Fruit fly (Drosophila melanogaster) whole organism, embryonic: ENCODE measurements around the gene djl.
A peak's percentile ranks its signal among the peaks of the same experiment; 100 is the strongest.

ENCODE experiments used
- Atf3 ChIP-seq: fragments of 200-800 bp; sonication (Bioruptor generic); optimal IDR thresholded peaks from 3 replicates; lab custom pipeline; 2016; ENCODE audit warnings: missing biosample characterization, missing genetic modification characterization
- B-H1 ChIP-seq: fragments of 200-800 bp; sonication (Bioruptor generic); IDR thresholded peaks from 3 replicates; pipeline ENCODE4 v1.3.6; 2022; ENCODE audit warnings: missing biosample characterization, missing genetic modification characterization
- CG10209 ChIP-seq: fragments of 200-800 bp; sonication (Bioruptor generic); optimal IDR thresholded peaks from 3 replicates; lab custom pipeline; 2017; ENCODE audit warnings: missing biosample characterization, mild to moderate bottlenecking, missing genetic modification characterization, missing genetic modification reagents
- CG12155 ChIP-seq: fragments of 200-800 bp; sonication (Bioruptor generic); optimal IDR thresholded peaks from 3 replicates; lab custom pipeline; 2016; ENCODE audit warnings: missing biosample characterization, missing genetic modification characterization
- CG12769 ChIP-seq: fragments of 200-800 bp; sonication (Bioruptor generic); optimal IDR thresholded peaks from 2 replicates; lab custom pipeline; 2019; ENCODE audit warnings: missing biosample characterization, mild to moderate bottlenecking, missing genetic modification characterization, moderate library complexity
- CG1603 ChIP-seq: fragments of 200-800 bp; sonication (Bioruptor generic); optimal IDR thresholded peaks from 2 replicates; lab custom pipeline; 2019; ENCODE audit warnings: missing biosample characterization, mild to moderate bottlenecking, missing genetic modification characterization, moderate library complexity
- CG16779 ChIP-seq: fragments of 200-800 bp; sonication (Bioruptor generic); IDR thresholded peaks from 2 replicates; pipeline ENCODE4 v1.3.6; 2022; ENCODE audit warnings: missing biosample characterization, missing genetic modification characterization
- CG18476 ChIP-seq: fragments of 200-800 bp; sonication (Bioruptor generic); optimal IDR thresholded peaks from 2 replicates; lab custom pipeline; 2016; ENCODE audit warnings: missing biosample characterization, mild to moderate bottlenecking, missing genetic modification characterization
- CG2889 ChIP-seq: fragments of 200-800 bp; sonication (Bioruptor generic); IDR thresholded peaks from 3 replicates; pipeline ENCODE4 v1.3.6; 2022; ENCODE audit warnings: missing biosample characterization, missing genetic modification characterization
- CG31388 ChIP-seq: fragments of 200-800 bp; sonication (Bioruptor generic); optimal IDR thresholded peaks from 2 replicates; lab custom pipeline; 2016; ENCODE audit warnings: missing biosample characterization, missing genetic modification characterization
- CG3163 ChIP-seq: fragments of 200-800 bp; sonication (Bioruptor generic); optimal IDR thresholded peaks from 3 replicates; lab custom pipeline; 2016; ENCODE audit warnings: missing biosample characterization, missing genetic modification characterization
- CG32767 ChIP-seq: fragments of 200-800 bp; sonication (Bioruptor generic); IDR thresholded peaks from 2 replicates; pipeline ENCODE4 v1.3.6; 2022; ENCODE audit warnings: missing biosample characterization, missing genetic modification characterization
- CG6813 ChIP-seq: fragments of 200-800 bp; sonication (Bioruptor generic); optimal IDR thresholded peaks from 2 replicates; lab custom pipeline; 2017; ENCODE audit warnings: missing biosample characterization, missing genetic modification characterization, mild to moderate bottlenecking, moderate library complexity, missing genetic modification reagents
- CG7271 ChIP-seq: fragments of 200-800 bp; sonication (Bioruptor generic); optimal IDR thresholded peaks from 2 replicates; lab custom pipeline; 2018; ENCODE audit warnings: missing biosample characterization, mild to moderate bottlenecking, missing genetic modification characterization, moderate library complexity
- D19A ChIP-seq: fragments of 200-800 bp; optimal IDR thresholded peaks from 3 replicates; lab custom pipeline; 2019; ENCODE audit warnings: missing biosample characterization, mild to moderate bottlenecking, missing genetic modification characterization, moderate library complexity
- D19B ChIP-seq: fragments of 200-800 bp; sonication (Bioruptor generic); optimal IDR thresholded peaks from 2 replicates; lab custom pipeline; 2017; ENCODE audit warnings: missing biosample characterization, mild to moderate bottlenecking, missing genetic modification characterization
- Dbx ChIP-seq: fragments of 200-800 bp; sonication (Bioruptor generic); IDR thresholded peaks from 3 replicates; pipeline ENCODE4 v1.3.6; 2022; ENCODE audit warnings: missing biosample characterization, missing genetic modification characterization
- Dip3 ChIP-seq: fragments of 200-800 bp; sonication (Bioruptor generic); optimal IDR thresholded peaks from 3 replicates; lab custom pipeline; 2016; ENCODE audit warnings: missing biosample characterization, missing genetic modification characterization
- Dll ChIP-seq: fragments of 200-800 bp; sonication (Bioruptor generic); IDR thresholded peaks from 4 replicates; pipeline ENCODE4 v1.3.6; 2022; ENCODE audit warnings: missing biosample characterization, missing genetic modification characterization; ENCODE audit not compliant: partially characterized antibody
- E2f1 ChIP-seq: fragments of 200-800 bp; sonication (Bioruptor generic); IDR thresholded peaks from 2 replicates; pipeline ENCODE4 v1.3.6; 2022; ENCODE audit warnings: missing biosample characterization, missing genetic modification characterization
- Hr39 ChIP-seq: fragments of >200 bp; optimal IDR thresholded peaks from 2 replicates; lab custom pipeline; 2017
- Lim3 ChIP-seq: fragments of 200-800 bp; sonication (Bioruptor generic); IDR thresholded peaks from 2 replicates; pipeline ENCODE4 v1.3.6; 2022; ENCODE audit warnings: missing biosample characterization, missing genetic modification characterization
- MTF-1 ChIP-seq: fragments of 200-800 bp; sonication (Bioruptor generic); optimal IDR thresholded peaks from 2 replicates; lab custom pipeline; 2018; ENCODE audit warnings: missing biosample characterization, mild to moderate bottlenecking, missing genetic modification characterization, borderline replicate concordance
- Myb ChIP-seq: fragments of 200-800 bp; sonication (Bioruptor generic); optimal IDR thresholded peaks from 2 replicates; lab custom pipeline; 2016; ENCODE audit warnings: missing biosample characterization, missing genetic modification characterization
- Nf-YC ChIP-seq: fragments of 200-800 bp; optimal IDR thresholded peaks from 3 replicates; lab custom pipeline; 2019; ENCODE audit warnings: missing biosample characterization, mild to moderate bottlenecking, missing genetic modification characterization, moderate library complexity
- Opbp ChIP-seq: fragments of 200-800 bp; sonication (Bioruptor generic); IDR thresholded peaks from 3 replicates; pipeline ENCODE4 v1.3.6; 2022; ENCODE audit warnings: missing biosample characterization, missing genetic modification characterization; ENCODE audit not compliant: partially characterized antibody
- Rfx ChIP-seq: fragments of 200-800 bp; sonication (Bioruptor generic); IDR thresholded peaks from 2 replicates; pipeline ENCODE4 v1.3.6; 2022; ENCODE audit warnings: missing biosample characterization, missing genetic modification characterization
- Sry-δ ChIP-seq: fragments of 200-800 bp; sonication (Bioruptor generic); optimal IDR thresholded peaks from 2 replicates; lab custom pipeline; 2016; ENCODE audit warnings: missing biosample characterization, missing genetic modification characterization
- abd-A ChIP-seq: fragments of 200-800 bp; sonication (Bioruptor generic); optimal IDR thresholded peaks from 3 replicates; lab custom pipeline; 2019; ENCODE audit warnings: missing biosample characterization, mild to moderate bottlenecking, missing genetic modification characterization, moderate library complexity
- bigmax ChIP-seq: fragments of 200-800 bp; sonication (Bioruptor generic); optimal IDR thresholded peaks from 2 replicates; lab custom pipeline; 2018; ENCODE audit warnings: missing biosample characterization, mild to moderate bottlenecking, missing genetic modification characterization
- danr ChIP-seq: fragments of 200-800 bp; sonication (Bioruptor generic); IDR thresholded peaks from 2 replicates; pipeline ENCODE4 v1.3.6; 2022; ENCODE audit warnings: missing biosample characterization, missing genetic modification characterization
- dmrt11E ChIP-seq: fragments of 200-800 bp; sonication (Bioruptor generic); optimal IDR thresholded peaks from 3 replicates; lab custom pipeline; 2018; ENCODE audit warnings: missing biosample characterization, mild to moderate bottlenecking, missing genetic modification characterization, moderate library complexity
- gcm ChIP-seq: fragments of 200-800 bp; sonication (Bioruptor generic); optimal IDR thresholded peaks from 2 replicates; lab custom pipeline; 2019; ENCODE audit warnings: missing biosample characterization, mild to moderate bottlenecking, missing genetic modification characterization, moderate library complexity
- grn ChIP-seq: fragments of 200-800 bp; sonication (Bioruptor generic); optimal IDR thresholded peaks from 3 replicates; lab custom pipeline; 2017; ENCODE audit warnings: missing biosample characterization, missing genetic modification characterization
- h ChIP-seq: fragments of >200 bp; optimal IDR thresholded peaks from 2 replicates; lab custom pipeline; 2017
- hkb ChIP-seq, 2 experiments: fragments of 200-800 bp in 1 of 2; fragments of >200 bp in 1 of 2; sonication (Bioruptor generic) in 1 of 2; IDR thresholded peaks in 1 of 2; optimal IDR thresholded peaks in 1 of 2; 2 replicates each; pipeline versions ENCODE4 v1.3.6 to Lab custom; 2017 to 2022; ENCODE audit warnings: missing biosample characterization in 1 of 2, missing genetic modification characterization in 1 of 2
- jumu ChIP-seq: fragments of 200-800 bp; sonication (Bioruptor generic); optimal IDR thresholded peaks from 3 replicates; lab custom pipeline; 2016; ENCODE audit warnings: missing biosample characterization, missing genetic modification characterization
- kay ChIP-seq: fragments of 200-800 bp; sonication (Bioruptor generic); optimal IDR thresholded peaks from 2 replicates; lab custom pipeline; 2016; ENCODE audit warnings: missing biosample characterization, missing genetic modification characterization
- ken ChIP-seq: fragments of 200-800 bp; sonication (Bioruptor generic); IDR thresholded peaks from 3 replicates; pipeline ENCODE4 v1.3.6; 2022; ENCODE audit warnings: missing biosample characterization, missing genetic modification characterization
- klu ChIP-seq: fragments of 200-800 bp; sonication (Bioruptor generic); IDR thresholded peaks from 2 replicates; pipeline ENCODE4 v1.3.6; 2022; ENCODE audit warnings: missing biosample characterization, missing genetic modification characterization
- nerfin-1 ChIP-seq: fragments of 200-800 bp; sonication (Bioruptor generic); optimal IDR thresholded peaks from 3 replicates; lab custom pipeline; 2019; ENCODE audit warnings: missing biosample characterization, mild to moderate bottlenecking, missing genetic modification characterization, moderate library complexity
- nerfin-2 ChIP-seq: fragments of 200-800 bp; sonication (Bioruptor generic); IDR thresholded peaks from 2 replicates; pipeline ENCODE4 v1.3.6; 2022; ENCODE audit warnings: missing biosample characterization, missing genetic modification characterization; ENCODE audit not compliant: partially characterized antibody
- onecut ChIP-seq: fragments of 200-800 bp; sonication (Bioruptor generic); IDR thresholded peaks from 2 replicates; pipeline ENCODE4 v1.3.6; 2022; ENCODE audit warnings: missing biosample characterization, missing genetic modification characterization
- otp ChIP-seq: fragments of 200-800 bp; sonication (Bioruptor generic); IDR thresholded peaks from 3 replicates; pipeline ENCODE4, ENCODE4 v1.3.6; 2022; ENCODE audit warnings: missing biosample characterization, missing genetic modification characterization
- rib ChIP-seq: fragments of 200-800 bp; sonication (Bioruptor generic); IDR thresholded peaks from 2 replicates; pipeline ENCODE4 v1.3.6; 2022; ENCODE audit warnings: missing biosample characterization, missing genetic modification characterization
- row ChIP-seq: fragments of 200-800 bp; sonication (Bioruptor generic); IDR thresholded peaks from 3 replicates; pipeline ENCODE4 v1.3.6; 2022; ENCODE audit warnings: missing biosample characterization, missing genetic modification characterization
- salm ChIP-seq: fragments of 200-800 bp; sonication (Bioruptor generic); optimal IDR thresholded peaks from 2 replicates; lab custom pipeline; 2018; ENCODE audit warnings: missing biosample characterization, mild to moderate bottlenecking, missing genetic modification characterization
- sens-2 ChIP-seq: fragments of 200-800 bp; sonication (Bioruptor generic); IDR thresholded peaks from 2 replicates; pipeline ENCODE4 v1.3.6; 2022; ENCODE audit warnings: missing biosample characterization, missing genetic modification characterization
- tgo ChIP-seq: fragments of 200-800 bp; sonication (Bioruptor generic); IDR thresholded peaks from 3 replicates; pipeline ENCODE4 v1.3.6; 2022; ENCODE audit warnings: missing biosample characterization, missing genetic modification characterization

djl gene

DNA sequence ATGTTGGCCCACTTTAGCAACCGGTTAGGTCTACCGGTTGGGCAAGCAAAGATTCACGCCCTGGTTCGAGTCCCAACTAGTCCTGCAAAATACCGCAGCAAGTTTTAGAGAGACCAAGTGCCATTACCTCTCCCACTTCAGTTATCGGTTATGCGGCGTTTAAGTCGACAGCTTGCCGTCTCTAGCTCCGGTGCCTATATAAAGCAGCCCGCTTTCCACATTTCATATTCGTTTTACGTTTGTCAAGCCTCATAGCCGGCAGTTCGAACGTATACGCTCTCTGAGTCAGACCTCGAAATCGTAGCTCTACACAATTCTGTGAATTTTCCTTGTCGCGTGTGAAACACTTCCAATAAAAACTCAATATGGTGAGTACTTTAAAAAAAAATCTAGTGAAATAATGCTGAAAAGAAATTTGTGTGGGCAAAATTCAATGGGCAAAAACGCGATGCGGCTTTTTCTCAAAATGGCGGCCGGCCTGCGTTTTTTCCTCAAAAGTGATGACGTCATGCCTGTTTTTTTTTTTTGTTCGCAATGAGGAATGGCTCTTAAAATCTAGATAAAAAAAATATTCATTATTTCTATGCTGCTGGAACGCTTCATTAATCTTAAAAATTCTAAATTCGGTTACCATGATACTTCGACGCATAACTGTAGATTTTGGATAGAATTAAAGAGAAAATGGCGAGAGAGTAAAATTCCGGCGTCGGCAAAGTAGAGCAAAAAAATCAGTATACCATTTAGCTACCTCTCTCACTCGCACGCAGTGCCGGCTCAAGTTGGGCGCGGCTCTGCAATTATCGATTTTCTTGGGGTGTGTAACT, 26.0 kb downstream of the djl start, which contains the start of gene alphaTub84B (continued):
- TF ChIP-seq nerfin-2 (GFP tag; lab: Robert Waterston, UW) (peak; percentile 62; the same call in 1 of the 2 replicates), nerfin-1 (tag; lab: Kevin White, UChicago) (peak; percentile 90), Sry-δ (GFP tag; lab: Kevin White, UChicago) (peak; percentile 94), rib (GFP tag; lab: Robert Waterston, UW) (peak; percentile 74), gcm (GFP tag; lab: Kevin White, UChicago) (peak; percentile 52), CG2889 (no peak), jumu (peak; percentile 74), CG12769 (peak; percentile 79), CG7271 (tag; lab: Kevin White, UChicago) (peak; percentile 35), otp (peak; percentile 75; the same call in 2 of the 3 replicates), ken (GFP tag; lab: Robert Waterston, UW) (peak; percentile 70; the same call in 2 of the 3 replicates), Dll (GFP tag; lab: Robert Waterston, UW) (no peak), CG3163 (GFP tag; lab: Kevin White, UChicago) (peak; percentile 72), CG12155 (GFP tag; lab: Kevin White, UChicago) (peak; percentile 29), CG1603 (tag; lab: Kevin White, UChicago) (peak; percentile 81), onecut (GFP tag; lab: Robert Waterston, UW) (peak; percentile 99), CG18476 (GFP tag; lab: Kevin White, UChicago) (peak; percentile 36), CG31388 (GFP tag; lab: Kevin White, UChicago) (no peak), kay (peak; percentile 90), abd-A (peak; percentile 9), Nf-YC (tag; lab: Kevin White, UChicago) (peak; percentile 43), salm (tag; lab: Kevin White, UChicago) (peak; percentile 49), MTF-1 (GFP tag; lab: Kevin White, UChicago) (peak; percentile 77), D19A (tag; lab: Kevin White, UChicago) (peak; percentile 13), Atf3 (GFP tag; lab: Kevin White, UChicago) (peak; percentile 83), Myb (GFP tag; lab: Kevin White, UChicago) (peak; percentile 44), tgo (GFP tag; lab: Robert Waterston, UW) (peak; percentile 51; the same call in 2 of the 3 replicates), klu (GFP tag; lab: Robert Waterston, UW) (no peak), bigmax (peak; percentile 64), Lim3 (no peak), grn (GFP tag; lab: Kevin White, UChicago) (peak; percentile 62), Rfx (GFP tag; lab: Robert Waterston, UW) (peak; percentile 65), hkb (optimal IDR thresholded peaks at IDR 0.05; lab: Kevin White, UChicago) (peak; percentile 52), hkb (GFP tag; IDR thresholded peaks at IDR 0.05; lab: Robert Waterston, UW) (peak; percentile 82), dmrt11E (tag; lab: Kevin White, UChicago) (peak; percentile 16), CG16779 (peak; percentile 66), Opbp (GFP tag; lab: Robert Waterston, UW) (peak; percentile 73; the same call in 2 of the 3 replicates), h (lab: Kevin White, UChicago) (no peak), Hr39 (lab: Kevin White, UChicago) (no peak), B-H1 (GFP tag; lab: Robert Waterston, UW) (no peak; the same call in 2 of the 3 replicates), CG6813 (GFP tag; lab: Kevin White, UChicago) (peak; percentile 47), CG10209 (GFP tag; lab: Kevin White, UChicago) (peak; percentile 51), D19B (GFP tag; lab: Kevin White, UChicago) (no peak), CG32767 (peak; percentile 87), danr (no peak), E2f1 (peak; percentile 38; the same call in 1 of the 2 replicates), Dip3 (GFP tag; lab: Kevin White, UChicago) (peak; percentile 33), sens-2 (GFP tag; lab: Robert Waterston, UW) (0 out of 2 replicates have a peak, but pooled peaks have one; percentile 31), row (GFP tag; lab: Robert Waterston, UW) (peak; percentile 28; the same call in 2 of the 3 replicates), Dbx (peak; percentile 84)
